Worm (Caenorhabditis elegans): ENCODE results near the gene let-754.

- TF ChIP-seq fkh-10 (GFP tag; optimal IDR thresholded peaks at IDR 0.05): no peak
- no peak for TF ChIP-seq unc-86 (tag; optimal IDR thresholded peaks at IDR 0.05)
- no peak for TF ChIP-seq ceh-82 (tag; optimal IDR thresholded peaks at IDR 0.05)
- TF ChIP-seq egl-27 (tag; optimal IDR thresholded peaks at IDR 0.05): no peak
- TF ChIP-seq mef-2 (tag; optimal IDR thresholded peaks at IDR 0.05): no peak
- TF ChIP-seq grh-1 (GFP tag; IDR thresholded peaks at IDR 0.05): no peak
- TF ChIP-seq lin-15B (tag; optimal IDR thresholded peaks at IDR 0.05): no peak
- no peak for TF ChIP-seq C04F5.9 (tag; optimal IDR thresholded peaks at IDR 0.05)
- TF ChIP-seq pqm-1 (tag; optimal IDR thresholded peaks at IDR 0.05): no peak
Observed at ce11 chrIII:7917667-7918066, 35.4 kb downstream of the let-754 start, which contains the start of gene gly-3.
